Fruit fly (Drosophila melanogaster): ENCODE measurements around the gene Acbp4.

Acbp4 gene

DNA sequence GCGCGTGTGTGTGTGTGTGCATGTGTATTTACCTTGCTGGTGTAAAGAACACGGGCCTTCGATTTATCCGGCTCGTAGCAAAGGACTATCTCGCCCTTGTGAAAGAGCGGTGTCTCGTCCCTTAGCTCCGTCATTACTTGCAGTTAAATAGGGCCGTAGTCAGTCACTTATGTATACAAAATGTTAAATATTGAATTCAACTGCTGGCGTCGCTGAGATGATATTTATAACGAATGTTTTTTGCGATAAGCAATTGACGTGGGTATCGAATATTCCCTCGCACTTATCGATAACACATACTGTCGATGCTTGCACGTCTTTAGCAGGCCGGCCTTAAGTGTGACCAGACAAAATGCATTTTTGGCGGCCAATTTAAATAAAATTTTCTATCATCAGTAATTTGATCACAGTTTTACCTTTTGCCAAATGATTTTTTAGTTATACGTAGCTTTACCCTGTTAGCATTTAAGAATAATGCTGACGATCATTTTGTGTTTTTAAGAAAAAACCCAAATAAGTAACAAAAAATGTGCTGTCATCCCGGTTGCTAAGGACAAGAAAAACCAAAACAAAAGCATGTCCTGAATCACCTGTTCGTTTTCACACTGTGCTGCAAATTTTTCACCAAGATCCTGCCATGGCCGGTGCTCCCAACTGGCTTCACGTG, 2.6 kb downstream of the Acbp4 start, which contains the start of the genes msl-3 and BBS1 (continued):
- no peak for TF ChIP-seq CG18599 (GFP tag; optimal IDR thresholded peaks at IDR 0.05)
- 0 out of 3 replicates have a peak, but pooled peaks have one; percentile 61 for TF ChIP-seq hb (GFP tag; IDR thresholded peaks at IDR 0.05; ENCODE audit: partially characterized antibody)
- TF ChIP-seq CG16863 (GFP tag; optimal IDR thresholded peaks at IDR 0.05) = no peak
- no peak for TF ChIP-seq ranshi (GFP tag; IDR thresholded peaks at IDR 0.05)
- TF ChIP-seq CG10366 (GFP tag; IDR thresholded peaks at IDR 0.05) = no peak
- TF ChIP-seq CG7372 (GFP tag; IDR thresholded peaks at IDR 0.05) = no peak
- no peak for TF ChIP-seq CG9876 (GFP tag; optimal IDR thresholded peaks at IDR 0.05)
- TF ChIP-seq gfzf (GFP tag; optimal IDR thresholded peaks at IDR 0.05) = peak; percentile 49
- no peak for TF ChIP-seq Deaf1 (tag; optimal IDR thresholded peaks at IDR 0.05)
- peak; percentile 73 for TF ChIP-seq sens (GFP tag)
- TF ChIP-seq unpg (GFP tag; optimal IDR thresholded peaks at IDR 0.05) = no peak
- no peak for TF ChIP-seq CG7928 (GFP tag; optimal IDR thresholded peaks at IDR 0.05)
- TF ChIP-seq CG9727 (GFP tag; optimal IDR thresholded peaks at IDR 0.05) = no peak
- no peak for TF ChIP-seq ATbp (GFP tag; optimal IDR thresholded peaks at IDR 0.05)
- TF ChIP-seq CG3726 (GFP tag; IDR thresholded peaks at IDR 0.05) = no peak
- TF ChIP-seq NC2α (GFP tag; optimal IDR thresholded peaks at IDR 0.05) = no peak
- no peak for TF ChIP-seq CG7987 (GFP tag; optimal IDR thresholded peaks at IDR 0.05)
- TF ChIP-seq CG33213 (GFP tag; optimal IDR thresholded peaks at IDR 0.05) = peak; percentile 40
- peak; percentile 84 for TF ChIP-seq CG4617 (GFP tag; optimal IDR thresholded peaks at IDR 0.05; ENCODE audit: borderline replicate concordance)
- no peak for TF ChIP-seq CG6254 (GFP tag; optimal IDR thresholded peaks at IDR 0.05)
- peak; percentile 88 for TF ChIP-seq stwl (tag; optimal IDR thresholded peaks at IDR 0.05)
- no peak for TF ChIP-seq CG1832 (GFP tag; optimal IDR thresholded peaks at IDR 0.05)
- peak; percentile 90 for TF ChIP-seq cg (GFP tag; optimal IDR thresholded peaks at IDR 0.05)
- TF ChIP-seq CG4424 (GFP tag; optimal IDR thresholded peaks at IDR 0.05) = no peak
- peak; percentile 66; the same call in 1 of the 2 replicates for TF ChIP-seq bbx (GFP tag; IDR thresholded peaks at IDR 0.05; ENCODE audit: partially characterized antibody)
- TF ChIP-seq Antp (GFP tag; optimal IDR thresholded peaks at IDR 0.05) = no peak
- TF ChIP-seq HHEX (GFP tag; optimal IDR thresholded peaks at IDR 0.05) = no peak
- TF ChIP-seq dmrt11E (tag; optimal IDR thresholded peaks at IDR 0.05) = no peak
- TF ChIP-seq CG15269 (tag; optimal IDR thresholded peaks at IDR 0.05) = no peak
- TF ChIP-seq CG13775 (GFP tag; optimal IDR thresholded peaks at IDR 0.05) = no peak
- no peak for TF ChIP-seq CG14441 (GFP tag; IDR thresholded peaks at IDR 0.05)
- TF ChIP-seq pfk (GFP tag; optimal IDR thresholded peaks at IDR 0.05) = no peak
- TF ChIP-seq CG17186 (GFP tag; optimal IDR thresholded peaks at IDR 0.05) = peak; percentile 39
- TF ChIP-seq CG4730 (GFP tag; IDR thresholded peaks at IDR 0.05) = no peak
- no peak for TF ChIP-seq az2 (GFP tag; optimal IDR thresholded peaks at IDR 0.05)
- TF ChIP-seq CG2116 (GFP tag; optimal IDR thresholded peaks at IDR 0.05) = peak; percentile 88
- no peak for TF ChIP-seq mam (GFP tag; optimal IDR thresholded peaks at IDR 0.05)
- no peak for TF ChIP-seq br (optimal IDR thresholded peaks at IDR 0.05)
- TF ChIP-seq pho (GFP tag; optimal IDR thresholded peaks at IDR 0.05) = peak; percentile 9
- TF ChIP-seq Dll (GFP tag; IDR thresholded peaks at IDR 0.05; ENCODE audit: partially characterized antibody) = peak; percentile 79
- peak; percentile 64 for TF ChIP-seq CG7963 (GFP tag; IDR thresholded peaks at IDR 0.05; ENCODE audit: partially characterized antibody)
- no peak for TF ChIP-seq CG30020 (tag; optimal IDR thresholded peaks at IDR 0.05)
- no peak for TF ChIP-seq Ets65A (GFP tag)
- TF ChIP-seq CG11085 (GFP tag; IDR thresholded peaks at IDR 0.05) = no peak
- TF ChIP-seq Kr (GFP tag; optimal IDR thresholded peaks at IDR 0.05) = no peak
- TF ChIP-seq CG2129 (GFP tag; IDR thresholded peaks at IDR 0.05; ENCODE audit: partially characterized antibody) = peak; percentile 29; the same call in 1 of the 2 replicates
- TF ChIP-seq BEAF-32 (GFP tag; optimal IDR thresholded peaks at IDR 0.05) = peak; percentile 71
- no peak for TF ChIP-seq CG14014 (GFP tag; IDR thresholded peaks at IDR 0.05)
- TF ChIP-seq Dip2 (GFP tag; IDR thresholded peaks at IDR 0.05) = no peak
- no peak for TF ChIP-seq CG14710 (tag; optimal IDR thresholded peaks at IDR 0.05)

Measured in whole organism, embryonic.